Worm (Caenorhabditis elegans) whole organism, mixed stage, embryonic: ENCODE data around the gene T07D4.2.

Experiments used
- ceh-39 ChIP-seq: fragments of 150-350 bp; optimal IDR thresholded peaks from 2 replicates; lab custom pipeline; 2014; ENCODE audit warnings: missing biosample characterization, missing genetic modification characterization
- cnd-1 ChIP-seq: fragments of 200-800 bp; sonication (Bioruptor generic); optimal IDR thresholded peaks from 2 replicates; lab custom pipeline; 2018; ENCODE audit warnings: mild to moderate bottlenecking, missing genetic modification characterization, missing compliant biosample characterization
- mep-1 ChIP-seq: fragments of 150-350 bp; optimal IDR thresholded peaks from 2 replicates; lab custom pipeline; 2017; ENCODE audit warnings: missing biosample characterization, missing genetic modification reagents, missing genetic modification characterization, inconsistent platforms
- nhr-12 ChIP-seq: fragments of 150-350 bp; optimal IDR thresholded peaks from 2 replicates; lab custom pipeline; 2014; ENCODE audit warnings: missing biosample characterization, missing genetic modification characterization
- nhr-28 ChIP-seq: fragments of 150-350 bp; optimal IDR thresholded peaks from 2 replicates; lab custom pipeline; 2014; ENCODE audit warnings: missing biosample characterization, missing genetic modification characterization
- sem-2 ChIP-seq: fragments of 200-800 bp; sonication (Bioruptor generic); optimal IDR thresholded peaks from 2 replicates; lab custom pipeline; 2018; ENCODE audit warnings: mild to moderate bottlenecking, missing genetic modification characterization, missing compliant biosample characterization
- unc-62 ChIP-seq: fragments of 150-350 bp; optimal IDR thresholded peaks from 2 replicates; lab custom pipeline; 2014; ENCODE audit warnings: missing biosample characterization, missing genetic modification reagents, missing genetic modification characterization

- TF ChIP-seq nhr-12 (tag; lab: Kevin White, UChicago) (no peak), unc-62 (GFP tag; lab: Kevin White, UChicago) (no peak), cnd-1 (tag; lab: Kevin White, UChicago) (no peak), sem-2 (GFP tag; lab: Kevin White, UChicago) (no peak), mep-1 (tag; lab: Kevin White, UChicago) (no peak), nhr-28 (no peak), ceh-39 (no peak)
Observed at ce11 chrII:8845298-8845697, 28.4 kb downstream of the T07D4.2 start, which contains the start of gene agxt-1.
